Fruit fly (Drosophila melanogaster) whole organism, pupa: Measurements from ENCODE around the gene CG31381.

Experiments used
- CG10348 ChIP-seq: fragments of 200-800 bp; sonication (Bioruptor generic); IDR thresholded peaks from 2 replicates; pipeline ENCODE4 v1.3.6; 2022; ENCODE audit warnings: missing biosample characterization, missing genetic modification characterization
- CG12605 ChIP-seq: fragments of 200-800 bp; sonication (Bioruptor generic); IDR thresholded peaks from 2 replicates; pipeline ENCODE4 v1.3.6; 2022; ENCODE audit warnings: missing biosample characterization, missing genetic modification characterization
- CG13204 ChIP-seq: fragments of 200-800 bp; sonication (Bioruptor generic); optimal IDR thresholded peaks from 2 replicates; lab custom pipeline; 2018; ENCODE audit warnings: missing biosample characterization, mild to moderate bottlenecking, missing genetic modification characterization, moderate library complexity
- CG14655 ChIP-seq: fragments of 200-800 bp; sonication (Bioruptor generic); optimal IDR thresholded peaks from 3 replicates; lab custom pipeline; 2017; ENCODE audit warnings: mild to moderate bottlenecking, missing biosample characterization, missing genetic modification reagents, missing genetic modification characterization
- CG15710 ChIP-seq: fragments of 200-800 bp; sonication (Bioruptor generic); optimal IDR thresholded peaks from 2 replicates; lab custom pipeline; 2018; ENCODE audit warnings: missing biosample characterization, mild to moderate bottlenecking, missing genetic modification characterization, moderate library complexity
- CG17806 ChIP-seq: fragments of 200-800 bp; sonication (Bioruptor generic); optimal IDR thresholded peaks from 2 replicates; lab custom pipeline; 2018; ENCODE audit warnings: missing biosample characterization, mild to moderate bottlenecking, missing genetic modification characterization, moderate library complexity
- CG32121 ChIP-seq: fragments of 200-800 bp; sonication (Bioruptor generic); IDR thresholded peaks from 2 replicates; pipeline ENCODE4 v1.3.6; 2022; ENCODE audit warnings: missing biosample characterization, missing genetic modification characterization
- CG34367 ChIP-seq: fragments of 200-800 bp; sonication (Bioruptor generic); optimal IDR thresholded peaks from 2 replicates; lab custom pipeline; 2018; ENCODE audit warnings: missing biosample characterization, mild to moderate bottlenecking, missing genetic modification characterization
- CG4496 ChIP-seq: fragments of 200-800 bp; sonication (Bioruptor generic); IDR thresholded peaks from 3 replicates; pipeline ENCODE4 v1.3.6; 2022; ENCODE audit warnings: missing biosample characterization, missing genetic modification characterization
- CG8159 ChIP-seq: fragments of 200-800 bp; sonication (Bioruptor generic); optimal IDR thresholded peaks from 3 replicates; lab custom pipeline; 2018; ENCODE audit warnings: missing biosample characterization, mild to moderate bottlenecking, missing genetic modification characterization, moderate library complexity
- CG8301 ChIP-seq: fragments of 200-800 bp; sonication (Bioruptor generic); optimal IDR thresholded peaks from 2 replicates; lab custom pipeline; 2018; ENCODE audit warnings: missing biosample characterization, mild to moderate bottlenecking, missing genetic modification characterization
- CG9948 ChIP-seq: fragments of 200-800 bp; sonication (Bioruptor generic); optimal IDR thresholded peaks from 2 replicates; lab custom pipeline; 2018; ENCODE audit warnings: missing biosample characterization, mild to moderate bottlenecking, missing genetic modification characterization, moderate library complexity
- D1 ChIP-seq: fragments of 200-800 bp; sonication (Bioruptor generic); optimal IDR thresholded peaks from 2 replicates; lab custom pipeline; 2018; ENCODE audit warnings: missing biosample characterization, mild to moderate bottlenecking, missing genetic modification characterization, moderate library complexity
- EcR ChIP-seq: fragments of 200-800 bp; sonication (Bioruptor generic); optimal IDR thresholded peaks from 3 replicates; lab custom pipeline; 2019; ENCODE audit warnings: missing biosample characterization, missing genetic modification characterization, mild to moderate bottlenecking, moderate library complexity, missing genetic modification reagents
- Ets98B ChIP-seq: fragments of 200-800 bp; sonication (Bioruptor generic); IDR thresholded peaks from 2 replicates; pipeline ENCODE4 v1.3.6; 2022; ENCODE audit warnings: missing biosample characterization, missing genetic modification characterization
- Pif1A ChIP-seq: fragments of 200-800 bp; sonication (Bioruptor generic); optimal IDR thresholded peaks from 3 replicates; lab custom pipeline; 2016; ENCODE audit warnings: missing biosample characterization, missing genetic modification characterization
- Pif1B ChIP-seq: fragments of 200-800 bp; sonication (Bioruptor generic); optimal IDR thresholded peaks from 3 replicates; lab custom pipeline; 2016; ENCODE audit warnings: missing biosample characterization, missing genetic modification characterization
- Snoo ChIP-seq: fragments of 200-800 bp; sonication (Bioruptor generic); optimal IDR thresholded peaks from 3 replicates; lab custom pipeline; 2017; ENCODE audit warnings: missing biosample characterization, mild to moderate bottlenecking, missing genetic modification characterization, inconsistent platforms
- fd96Ca ChIP-seq: fragments of 200-800 bp; sonication (Bioruptor generic); IDR thresholded peaks from 3 replicates; pipeline ENCODE4 v1.3.6; 2022; ENCODE audit warnings: missing biosample characterization, missing genetic modification characterization
- rn ChIP-seq: fragments of 200-800 bp; sonication (Bioruptor generic); IDR thresholded peaks from 2 replicates; pipeline ENCODE4 v1.3.6; 2022; ENCODE audit warnings: missing biosample characterization, missing genetic modification characterization

CG31381 gene

DNA sequence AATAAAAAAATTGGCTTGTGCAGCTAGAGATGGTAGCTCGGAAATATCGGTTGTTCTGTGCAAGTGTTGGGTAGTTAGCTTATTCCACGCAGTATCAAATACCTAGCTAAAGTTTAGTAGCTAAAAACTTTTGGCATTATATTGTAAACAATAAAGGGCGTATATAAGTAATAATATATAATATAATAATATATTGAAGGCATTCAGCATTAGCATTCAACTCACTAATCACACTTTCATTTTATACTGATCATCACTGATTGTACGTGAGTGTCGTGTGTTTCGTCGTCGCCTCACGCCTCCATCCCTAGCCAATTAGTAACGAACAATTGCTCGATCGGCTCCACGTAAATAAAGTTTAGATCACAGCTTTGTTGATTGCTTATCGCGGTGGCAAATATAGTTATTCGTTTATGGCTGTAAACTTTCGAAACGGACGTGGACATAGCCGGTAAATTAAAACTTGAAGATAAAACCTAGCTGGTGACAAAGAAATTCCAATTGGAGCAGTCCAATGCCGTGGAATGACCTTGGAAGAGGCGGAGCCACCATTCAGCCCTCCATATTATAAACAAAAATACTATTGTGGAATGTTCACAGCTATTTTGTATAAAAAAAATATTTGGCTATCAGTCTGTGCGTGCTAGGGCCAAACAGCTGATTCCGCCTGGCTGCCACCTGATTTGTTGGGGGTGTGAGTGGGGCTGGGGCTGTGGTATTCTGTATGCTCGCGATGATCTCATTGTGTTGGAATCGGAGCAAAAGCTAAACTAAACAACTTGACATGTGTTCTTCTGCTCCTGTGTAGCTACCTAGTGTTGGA is 41.2 kb downstream of the CG31381 start, which contains the start of the genes PIG-S, sud1 and CG11168:
TSS of gene PIG-S (minus strand) at position 51 of the 823 bp plus-strand sequence.
TSS of gene sud1 (minus strand) at position 51 of the 823 bp plus-strand sequence.
TSS of gene CG11168 (plus strand) at position 293 of the 823 bp plus-strand sequence.
- no peak for TF ChIP-seq CG34367 (tag; lab: Kevin White, UChicago)
- no peak for TF ChIP-seq EcR (GFP tag; lab: Kevin White, UChicago)
- peak; percentile 58 for TF ChIP-seq Snoo
- no peak for TF ChIP-seq CG12605
- no peak for TF ChIP-seq CG8301 (tag; lab: Kevin White, UChicago)
- no peak for TF ChIP-seq D1 (tag; lab: Kevin White, UChicago)
- TF ChIP-seq Pif1A = no peak
- no peak for TF ChIP-seq CG14655 (GFP tag; lab: Kevin White, UChicago)
- TF ChIP-seq fd96Ca (GFP tag; lab: Robert Waterston, UW) = peak; percentile 30; the same call in 1 of the 3 replicates
- TF ChIP-seq CG8159 = no peak
- TF ChIP-seq CG15710 (tag; lab: Kevin White, UChicago) = peak; percentile 51
- no peak for TF ChIP-seq CG10348 (GFP tag; lab: Robert Waterston, UW)
- peak; percentile 75; the same call in 2 of the 3 replicates for TF ChIP-seq CG4496
- TF ChIP-seq CG32121 (GFP tag; lab: Robert Waterston, UW) = peak; percentile 62; the same call in 1 of the 2 replicates
- TF ChIP-seq Ets98B = peak; percentile 41
- no peak for TF ChIP-seq rn (GFP tag; lab: Robert Waterston, UW)
- TF ChIP-seq Pif1B = no peak
- TF ChIP-seq CG17806 (tag; lab: Kevin White, UChicago) = peak; percentile 29
- peak; percentile 57 for TF ChIP-seq CG9948 (tag; lab: Kevin White, UChicago)
- TF ChIP-seq CG13204 (GFP tag; lab: Kevin White, UChicago) = no peak
- TF ChIP-seq, all 21 proteins: peak for 8

dm6 chr3R:24922270-24922669 is 45.4 kb downstream of the CG31381 start, which contains the start of gene Mink:
TSS of gene Mink (plus strand) at chr3R:24922473.
- TF ChIP-seq rn (GFP tag; lab: Robert Waterston, UW) (no peak), CG14655 (GFP tag; lab: Kevin White, UChicago) (no peak), Snoo (no peak), D1 (tag; lab: Kevin White, UChicago) (no peak), EcR (GFP tag; lab: Kevin White, UChicago) (no peak), CG15710 (tag; lab: Kevin White, UChicago) (no peak), fd96Ca (GFP tag; lab: Robert Waterston, UW) (no peak), CG10348 (GFP tag; lab: Robert Waterston, UW) (no peak), Ets98B (no peak), CG17806 (tag; lab: Kevin White, UChicago) (no peak), CG34367 (tag; lab: Kevin White, UChicago) (no peak), CG4496 (no peak)

DNA sequence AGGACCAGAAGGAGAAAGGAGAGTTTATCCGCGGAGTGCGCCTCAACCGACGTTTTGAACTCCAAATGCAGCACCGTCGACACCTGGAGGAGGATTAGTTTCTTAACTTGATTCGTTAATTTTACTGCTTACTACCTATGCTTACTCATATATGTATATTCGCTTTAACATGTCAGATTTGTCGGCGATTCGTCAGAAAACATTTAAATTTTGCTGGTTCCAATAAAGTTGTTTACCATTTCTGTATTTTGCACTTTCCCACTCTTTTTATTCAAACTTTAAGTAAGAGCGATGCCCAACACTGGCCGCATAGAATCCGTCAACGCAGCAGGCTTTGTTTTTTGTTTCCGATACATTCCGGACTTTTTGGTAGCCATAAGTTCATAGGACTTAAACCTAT is 48.1 kb downstream of the CG31381 start, which contains the start of gene Trf4-2:
TSS of gene Trf4-2 (plus strand) at position 301 of the 400 bp plus-strand sequence.
- TF ChIP-seq Ets98B (no peak), CG4496 (no peak), CG34367 (tag; lab: Kevin White, UChicago) (no peak), Pif1B (no peak), EcR (GFP tag; lab: Kevin White, UChicago) (no peak)

- no peak for TF ChIP-seq D1 (tag; lab: Kevin White, UChicago)
- no peak for TF ChIP-seq CG13204 (GFP tag; lab: Kevin White, UChicago)
These were observed 50.0 kb downstream of the CG31381 start for dm6 chr3R:24926752-24927320.
